Fruit fly (Drosophila melanogaster) whole organism, adult: ENCODE measurements around the gene CG15423.

ENCODE experiments used
- CG11617 ChIP-seq: fragments of 200-800 bp; sonication (Bioruptor generic); optimal IDR thresholded peaks from 2 replicates; lab custom pipeline; 2017; ENCODE audit warnings: mild to moderate bottlenecking, missing biosample characterization, missing genetic modification reagents, missing genetic modification characterization
- CG12768 ChIP-seq: fragments of 200-800 bp; sonication (Bioruptor generic); optimal IDR thresholded peaks from 2 replicates; lab custom pipeline; 2017; ENCODE audit warnings: missing biosample characterization, missing genetic modification characterization, mild to moderate bottlenecking, moderate library complexity, missing genetic modification reagents
- CG14711 ChIP-seq: fragments of 200-800 bp; sonication (Bioruptor generic); optimal IDR thresholded peaks from 2 replicates; lab custom pipeline; 2018; ENCODE audit warnings: missing biosample characterization, mild to moderate bottlenecking, missing genetic modification characterization, moderate library complexity
- CG1620 ChIP-seq: fragments of 200-800 bp; sonication (Bioruptor generic); optimal IDR thresholded peaks from 2 replicates; lab custom pipeline; 2016; ENCODE audit warnings: missing biosample characterization, missing genetic modification characterization
- CG33017 ChIP-seq: fragments of 200-800 bp; sonication (Bioruptor generic); optimal IDR thresholded peaks from 2 replicates; lab custom pipeline; 2018; ENCODE audit warnings: missing biosample characterization, mild to moderate bottlenecking, missing genetic modification characterization, moderate library complexity
- CG5204 ChIP-seq: fragments of 200-800 bp; sonication (Bioruptor generic); optimal IDR thresholded peaks from 2 replicates; lab custom pipeline; 2016; ENCODE audit warnings: missing biosample characterization, missing genetic modification characterization
- CG7045 ChIP-seq: fragments of 200-800 bp; sonication (Bioruptor generic); optimal IDR thresholded peaks from 2 replicates; lab custom pipeline; 2017; ENCODE audit warnings: missing biosample characterization, mild to moderate bottlenecking, missing genetic modification characterization
- CG7101 ChIP-seq: fragments of 200-800 bp; sonication (Bioruptor generic); optimal IDR thresholded peaks from 2 replicates; lab custom pipeline; 2018; ENCODE audit warnings: missing biosample characterization, mild to moderate bottlenecking, missing genetic modification characterization, moderate library complexity
- Clk ChIP-seq: fragments of 200-800 bp; sonication (Bioruptor generic); optimal IDR thresholded peaks from 2 replicates; lab custom pipeline; 2017; ENCODE audit warnings: missing biosample characterization, missing genetic modification characterization
- Crg-1 ChIP-seq: fragments of 200-800 bp; sonication (Bioruptor generic); optimal IDR thresholded peaks from 2 replicates; lab custom pipeline; 2016; ENCODE audit warnings: missing biosample characterization, missing genetic modification characterization
- Hr96 ChIP-seq: fragments of 200-800 bp; sonication (Bioruptor generic); optimal IDR thresholded peaks from 2 replicates; lab custom pipeline; 2016; ENCODE audit warnings: missing biosample characterization, missing genetic modification characterization
- Mnt ChIP-seq: fragments of 200-800 bp; sonication (Bioruptor generic); optimal IDR thresholded peaks from 2 replicates; lab custom pipeline; 2016; ENCODE audit warnings: missing biosample characterization, mild to moderate bottlenecking, missing genetic modification characterization
- bab1 ChIP-seq: fragments of 200-800 bp; sonication (Bioruptor generic); optimal IDR thresholded peaks from 3 replicates; lab custom pipeline; 2019; ENCODE audit warnings: missing biosample characterization, mild to moderate bottlenecking, missing genetic modification characterization, moderate library complexity
- cic ChIP-seq: fragments of 200-800 bp; sonication (Bioruptor generic); optimal IDR thresholded peaks from 2 replicates; lab custom pipeline; 2017; ENCODE audit warnings: missing biosample characterization, mild to moderate bottlenecking, missing genetic modification characterization, moderate library complexity
- cnc ChIP-seq, 2 experiments: fragments of >200 bp; optimal IDR thresholded peaks; 2 replicates each; lab custom pipeline; 2017
- kay ChIP-seq: fragments of 200-800 bp; sonication (Bioruptor generic); peaks from one replicate; lab custom pipeline; 2016; ENCODE audit warnings: missing biosample characterization, missing genetic modification characterization, borderline replicate concordance
- ovo ChIP-seq: fragments of 200-800 bp; sonication (Bioruptor generic); optimal IDR thresholded peaks from 2 replicates; lab custom pipeline; 2016; ENCODE audit warnings: missing biosample characterization, missing genetic modification characterization
- pad ChIP-seq: fragments of 200-800 bp; sonication (Bioruptor generic); optimal IDR thresholded peaks from 3 replicates; lab custom pipeline; 2017; ENCODE audit warnings: missing biosample characterization, missing genetic modification characterization, mild to moderate bottlenecking, moderate library complexity, missing genetic modification reagents
- tj ChIP-seq: fragments of 200-800 bp; sonication (Bioruptor generic); optimal IDR thresholded peaks from 3 replicates; lab custom pipeline; 2017; ENCODE audit warnings: missing biosample characterization, mild to moderate bottlenecking, missing genetic modification characterization, moderate library complexity
- toe ChIP-seq: fragments of 200-800 bp; sonication (Bioruptor generic); optimal IDR thresholded peaks from 2 replicates; lab custom pipeline; 2016; ENCODE audit warnings: missing biosample characterization, missing genetic modification characterization

The CG15423 gene

DNA sequence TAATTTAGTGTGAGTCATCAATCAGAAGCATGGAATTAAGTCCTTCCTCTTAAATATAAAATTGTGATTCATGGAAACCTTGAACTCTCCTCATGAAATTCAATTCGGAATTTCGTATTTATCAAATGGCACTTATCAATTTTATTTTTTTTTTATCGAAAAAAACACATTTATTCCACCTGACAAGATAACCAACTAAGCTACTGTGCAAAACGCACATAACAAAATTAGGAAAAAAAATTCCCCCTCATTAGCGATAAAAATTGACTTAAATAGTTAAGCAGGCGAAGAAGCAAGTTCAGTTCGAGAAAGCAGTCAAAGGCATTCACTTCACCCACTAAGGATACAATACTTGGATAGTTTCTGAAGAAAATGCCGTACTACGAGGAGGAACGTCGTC is at the start of gene CG15423:
Gene CG15423, plus strand, starts transcription at position 301 of the 400 bp plus-strand sequence.
- TF ChIP-seq tj (GFP tag; lab: Kevin White, UChicago) (no peak), Hr96 (no peak), Clk (GFP tag; lab: Kevin White, UChicago) (no peak), bab1 (GFP tag; lab: Kevin White, UChicago) (no peak), CG7045 (GFP tag; lab: Kevin White, UChicago) (no peak), CG14711 (tag; lab: Kevin White, UChicago) (no peak), CG1620 (GFP tag; lab: Kevin White, UChicago) (no peak), ovo (no peak), CG11617 (GFP tag; lab: Kevin White, UChicago) (no peak), cnc (optimal IDR thresholded peaks at IDR 0.05; lab: Kevin White, UChicago) (no peak), CG7101 (tag; lab: Kevin White, UChicago) (no peak), kay (no peak), pad (GFP tag; lab: Kevin White, UChicago) (no peak), CG12768 (GFP tag; lab: Kevin White, UChicago) (no peak), CG33017 (tag; lab: Kevin White, UChicago) (no peak), Crg-1 (GFP tag; lab: Kevin White, UChicago) (no peak), Mnt (GFP tag; lab: Kevin White, UChicago) (no peak), cic (no peak), CG5204 (GFP tag; lab: Kevin White, UChicago) (no peak), toe (GFP tag; lab: Kevin White, UChicago) (no peak)

dm6 chr2L:3968325-3968724 is 37.5 kb upstream of the CG15423 start:
- TF ChIP-seq Mnt (GFP tag; lab: Kevin White, UChicago): no peak
- no peak for TF ChIP-seq CG7045 (GFP tag; lab: Kevin White, UChicago)
- TF ChIP-seq Clk (GFP tag; lab: Kevin White, UChicago): no peak
- TF ChIP-seq tj (GFP tag; lab: Kevin White, UChicago): no peak
- no peak for TF ChIP-seq Hr96
- no peak for TF ChIP-seq toe (GFP tag; lab: Kevin White, UChicago)
- TF ChIP-seq CG12768 (GFP tag; lab: Kevin White, UChicago): no peak
- no peak for TF ChIP-seq bab1 (GFP tag; lab: Kevin White, UChicago)
- no peak for TF ChIP-seq Crg-1 (GFP tag; lab: Kevin White, UChicago)
- TF ChIP-seq cnc (optimal IDR thresholded peaks at IDR 0.05; lab: Kevin White, UChicago): no peak
- no peak for TF ChIP-seq CG7101 (tag; lab: Kevin White, UChicago)
- TF ChIP-seq pad (GFP tag; lab: Kevin White, UChicago): no peak
- no peak for TF ChIP-seq ovo
- no peak for TF ChIP-seq CG33017 (tag; lab: Kevin White, UChicago)
- no peak for TF ChIP-seq CG5204 (GFP tag; lab: Kevin White, UChicago)
- TF ChIP-seq cic: no peak
- TF ChIP-seq CG14711 (tag; lab: Kevin White, UChicago): no peak
- no peak for TF ChIP-seq kay

DNA sequence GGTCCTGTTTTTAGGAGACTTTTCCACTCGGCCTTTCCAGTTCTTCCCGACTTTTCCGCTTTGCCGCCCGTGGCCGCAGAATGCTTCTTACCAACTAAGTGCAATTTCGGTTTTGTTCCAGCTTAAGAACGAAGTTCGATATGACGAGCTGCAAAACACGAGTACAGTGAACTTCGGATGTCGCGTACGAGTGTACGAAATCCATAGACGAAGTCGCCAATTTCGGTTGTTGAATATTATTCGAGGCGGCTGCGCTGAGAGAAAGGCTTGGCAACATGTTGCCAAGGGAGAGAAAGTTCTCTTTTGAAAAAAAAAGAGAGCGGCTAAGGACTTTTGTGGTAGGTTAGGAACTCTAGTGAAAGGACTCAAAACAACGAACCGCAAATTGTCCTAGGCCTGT is 14.2 kb upstream of the CG15423 start, which contains the start of gene fred:
Gene fred, minus strand, starts transcription at position 76 of the 400 bp plus-strand sequence.
- TF ChIP-seq Hr96 (no peak), CG5204 (GFP tag; lab: Kevin White, UChicago) (no peak), CG7045 (GFP tag; lab: Kevin White, UChicago) (no peak), cnc (optimal IDR thresholded peaks at IDR 0.05; lab: Kevin White, UChicago) (no peak), cic (no peak), Mnt (GFP tag; lab: Kevin White, UChicago) (no peak), CG1620 (GFP tag; lab: Kevin White, UChicago) (no peak), pad (GFP tag; lab: Kevin White, UChicago) (no peak)

DNA sequence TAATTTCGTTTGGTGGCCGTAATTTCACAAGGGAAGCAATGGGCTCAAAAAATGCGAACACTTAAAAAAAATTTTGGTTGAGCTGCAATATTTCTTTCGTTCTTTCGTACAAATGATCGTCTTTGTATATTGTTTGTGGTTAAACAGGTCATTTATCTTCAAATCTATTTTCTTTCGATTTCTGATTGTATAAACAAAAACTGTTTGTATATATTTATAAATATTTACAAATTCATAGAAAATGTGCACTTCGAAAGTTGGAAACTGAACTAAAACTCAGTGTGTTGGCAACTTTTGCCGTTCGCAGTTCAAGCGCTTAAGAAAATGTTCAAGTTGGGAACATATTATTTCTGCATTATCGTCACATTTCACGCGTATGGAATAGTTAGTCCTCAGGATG is 6.1 kb upstream of the CG15423 start, which contains the start of gene CG43797:
Gene CG43797, plus strand, starts transcription at position 301 of the 400 bp plus-strand sequence.
- TF ChIP-seq CG7045 (GFP tag; lab: Kevin White, UChicago) (no peak), kay (no peak), CG33017 (tag; lab: Kevin White, UChicago) (no peak), Clk (GFP tag; lab: Kevin White, UChicago) (no peak), CG11617 (GFP tag; lab: Kevin White, UChicago) (no peak), Hr96 (no peak), pad (GFP tag; lab: Kevin White, UChicago) (no peak), cic (no peak), CG7101 (tag; lab: Kevin White, UChicago) (no peak), CG12768 (GFP tag; lab: Kevin White, UChicago) (no peak), CG5204 (GFP tag; lab: Kevin White, UChicago) (no peak), Crg-1 (GFP tag; lab: Kevin White, UChicago) (no peak), CG1620 (GFP tag; lab: Kevin White, UChicago) (no peak), Mnt (GFP tag; lab: Kevin White, UChicago) (no peak), toe (GFP tag; lab: Kevin White, UChicago) (no peak), tj (GFP tag; lab: Kevin White, UChicago) (no peak), cnc (optimal IDR thresholded peaks at IDR 0.05; lab: Kevin White, UChicago) (no peak), ovo (no peak)

DNA sequence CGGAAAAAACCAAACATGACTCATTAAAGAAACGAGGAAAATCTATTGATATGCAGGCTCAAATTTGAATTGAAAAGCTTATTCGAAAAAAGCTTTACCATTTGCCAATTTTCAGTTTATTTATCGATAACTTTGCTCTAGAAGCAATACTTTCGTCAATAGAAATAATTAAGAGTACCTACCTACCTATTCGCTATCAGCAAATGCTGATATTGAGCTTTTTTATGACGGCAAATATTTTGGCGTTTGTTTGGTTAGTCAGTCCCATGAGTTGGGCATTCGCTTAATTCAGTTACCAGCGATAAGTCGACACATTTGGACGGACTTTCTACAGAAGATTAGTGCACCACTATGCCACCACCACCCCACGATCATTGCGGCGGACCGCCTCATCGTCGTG is 2.1 kb upstream of the CG15423 start, which contains the start of gene CG34176:
Gene CG34176, plus strand, starts transcription at position 301 of the 400 bp plus-strand sequence.
- no peak for TF ChIP-seq cic
- TF ChIP-seq kay: no peak

- no peak for TF ChIP-seq ovo
- no peak for TF ChIP-seq CG1620 (GFP tag; lab: Kevin White, UChicago)
- no peak for TF ChIP-seq CG11617 (GFP tag; lab: Kevin White, UChicago)
- no peak for TF ChIP-seq CG7045 (GFP tag; lab: Kevin White, UChicago)
- no peak for TF ChIP-seq pad (GFP tag; lab: Kevin White, UChicago)
- no peak for TF ChIP-seq Clk (GFP tag; lab: Kevin White, UChicago)
- no peak for TF ChIP-seq cic
- TF ChIP-seq CG7101 (tag; lab: Kevin White, UChicago): no peak
- no peak for TF ChIP-seq Crg-1 (GFP tag; lab: Kevin White, UChicago)
- no peak for TF ChIP-seq tj (GFP tag; lab: Kevin White, UChicago)
- no peak for TF ChIP-seq CG14711 (tag; lab: Kevin White, UChicago)
- TF ChIP-seq Mnt (GFP tag; lab: Kevin White, UChicago): no peak
- TF ChIP-seq kay: no peak
- TF ChIP-seq toe (GFP tag; lab: Kevin White, UChicago): no peak
- no peak for TF ChIP-seq CG33017 (tag; lab: Kevin White, UChicago)
- no peak for TF ChIP-seq CG12768 (GFP tag; lab: Kevin White, UChicago)
- TF ChIP-seq cnc (optimal IDR thresholded peaks at IDR 0.05; lab: Kevin White, UChicago): no peak
- TF ChIP-seq bab1 (GFP tag; lab: Kevin White, UChicago): no peak
Observed at dm6 chr2L:4004684-4005083, 1.2 kb upstream of the CG15423 start, which contains the start of gene CG15422. Gene CG15422 (plus strand): TSS chr2L:4004984.
